Fruit fly (Drosophila melanogaster): ENCODE data around the gene CG4239.

The CG4239 gene

dm6 chrX:16422466-16423124 lies 37.5 kb downstream of the CG4239 start, which contains the start of gene hang (continued):
- TF ChIP-seq Stat92E (GFP tag; optimal IDR thresholded peaks at IDR 0.05) (peak in 1 of 3 experiments; percentile 71), tna (GFP tag; IDR thresholded peaks at IDR 0.05; ENCODE audit: partially characterized antibody) (peak; percentile 20), HLH4C (GFP tag; IDR thresholded peaks at IDR 0.05; ENCODE audit: partially characterized antibody) (peak; percentile 73), CG34422 (GFP tag; IDR thresholded peaks at IDR 0.05) (0 out of 3 replicates have a peak, but pooled peaks have one; percentile 41), H2.0 (GFP tag; IDR thresholded peaks at IDR 0.05) (peak; percentile 28; the same call in 1 of the 2 replicates), CG17612 (GFP tag; IDR thresholded peaks at IDR 0.05) (no peak), peb (GFP tag; IDR thresholded peaks at IDR 0.05) (0 out of 2 replicates have a peak, but pooled peaks have one; percentile 10), zen (tag; optimal IDR thresholded peaks at IDR 0.05) (no peak), pan (optimal IDR thresholded peaks at IDR 0.05) (no peak), pan (GFP tag; optimal IDR thresholded peaks at IDR 0.05 in 1 of 2, IDR thresholded peaks at IDR 0.05 in 1 of 2) (no peak), seq (GFP tag; IDR thresholded peaks at IDR 0.05) (no peak), nom (GFP tag; optimal IDR thresholded peaks at IDR 0.05) (peak; percentile 67), Mes4 (GFP tag; optimal IDR thresholded peaks at IDR 0.05) (no peak), CG11560 (tag; IDR thresholded peaks at IDR 0.05) (no peak; the same call in 1 of the 3 replicates), CG11456 (GFP tag; IDR thresholded peaks at IDR 0.05) (peak; percentile 70), CG10462 (GFP tag; optimal IDR thresholded peaks at IDR 0.05) (no peak), CG18262 (tag; optimal IDR thresholded peaks at IDR 0.05) (no peak), Opbp (GFP tag; IDR thresholded peaks at IDR 0.05; ENCODE audit: partially characterized antibody) (peak; percentile 89), CG8944 (GFP tag; optimal IDR thresholded peaks at IDR 0.05) (no peak), Six4 (GFP tag; optimal IDR thresholded peaks at IDR 0.05) (no peak), CG9437 (GFP tag; optimal IDR thresholded peaks at IDR 0.05) (no peak), org-1 (GFP tag; optimal IDR thresholded peaks at IDR 0.05) (peak; percentile 2), CG6765 (GFP tag; optimal IDR thresholded peaks at IDR 0.05) (peak; percentile 64), CG4424 (GFP tag; optimal IDR thresholded peaks at IDR 0.05) (peak; percentile 1), Hmx (GFP tag; optimal IDR thresholded peaks at IDR 0.05) (no peak), Gsc (GFP tag; IDR thresholded peaks at IDR 0.05) (no peak), Dip2 (GFP tag; IDR thresholded peaks at IDR 0.05) (no peak), NFAT (GFP tag; IDR thresholded peaks at IDR 0.05) (peak; percentile 66), jigr1 (GFP tag; IDR thresholded peaks at IDR 0.05) (no peak), hth (optimal IDR thresholded peaks at IDR 0.05) (no peak), pum (GFP tag; optimal IDR thresholded peaks at IDR 0.05) (no peak), CG15601 (tag; optimal IDR thresholded peaks at IDR 0.05) (no peak), CG11695 (GFP tag; IDR thresholded peaks at IDR 0.05) (0 out of 3 replicates have a peak, but pooled peaks have one; percentile 15), kay (GFP tag; optimal IDR thresholded peaks at IDR 0.05) (no peak), emc (GFP tag; optimal IDR thresholded peaks at IDR 0.05) (no peak), row (GFP tag; IDR thresholded peaks at IDR 0.05) (peak; percentile 58), NC2β (GFP tag; optimal IDR thresholded peaks at IDR 0.05) (peak; percentile 66), Fer2 (tag; optimal IDR thresholded peaks at IDR 0.05) (no peak), CG4282 (GFP tag; optimal IDR thresholded peaks at IDR 0.05) (peak; percentile 39), CG5180 (GFP tag; optimal IDR thresholded peaks at IDR 0.05) (no peak), CG33557 (GFP tag; optimal IDR thresholded peaks at IDR 0.05) (peak; percentile 9), nau (GFP tag; optimal IDR thresholded peaks at IDR 0.05) (peak; percentile 10), run (tag; optimal IDR thresholded peaks at IDR 0.05) (no peak), dmrt99B (tag; optimal IDR thresholded peaks at IDR 0.05) (no peak), CG12942 (GFP tag; optimal IDR thresholded peaks at IDR 0.05) (no peak), TFAM (GFP tag; optimal IDR thresholded peaks at IDR 0.05) (no peak), crc (GFP tag; optimal IDR thresholded peaks at IDR 0.05) (peak; percentile 1), Bgb (GFP tag; IDR thresholded peaks at IDR 0.05; ENCODE audit: partially characterized antibody) (peak; percentile 90), unpg (GFP tag; optimal IDR thresholded peaks at IDR 0.05) (peak; percentile 39), CG2889 (GFP tag; IDR thresholded peaks at IDR 0.05) (no peak)

All from whole organism, embryonic.